Worm (Caenorhabditis elegans) whole organism, L3 larva: ENCODE measurements around the gene srt-17.

ENCODE experiments used
- ZK546.5 ChIP-seq: sonication (generic microtip); optimal IDR thresholded peaks from 2 replicates; lab custom pipeline; 2017; ENCODE audit warnings: missing biosample characterization, missing genetic modification characterization
- aly-2 ChIP-seq: fragments of 150-350 bp; optimal IDR thresholded peaks from 2 replicates; lab custom pipeline; 2014; ENCODE audit warnings: missing biosample characterization, missing genetic modification characterization
- ama-1 ChIP-seq: fragments of 150-350 bp; optimal IDR thresholded peaks from 2 replicates; lab custom pipeline; 2018
- ceh-16 ChIP-seq: sonication (generic microtip); optimal IDR thresholded peaks from 2 replicates; lab custom pipeline; 2017; ENCODE audit warnings: missing biosample characterization, missing genetic modification characterization
- ceh-28 ChIP-seq: fragments of 150-350 bp; optimal IDR thresholded peaks from 2 replicates; lab custom pipeline; 2014; ENCODE audit warnings: missing biosample characterization, missing genetic modification reagents, missing genetic modification characterization
- egl-27 ChIP-seq: sonication (generic microtip); optimal IDR thresholded peaks from 4 replicates; lab custom pipeline; 2017; ENCODE audit warnings: missing biosample characterization, missing genetic modification reagents, missing genetic modification characterization
- egl-5 ChIP-seq: fragments of 150-350 bp; optimal IDR thresholded peaks from 2 replicates; lab custom pipeline; 2017; ENCODE audit warnings: missing biosample characterization, missing genetic modification reagents, missing genetic modification characterization, inconsistent platforms
- elt-1 ChIP-seq: fragments of 150-350 bp; optimal IDR thresholded peaks from 2 replicates; lab custom pipeline; 2014; ENCODE audit warnings: missing biosample characterization, missing genetic modification characterization
- elt-2 ChIP-seq: sonication (generic microtip); optimal IDR thresholded peaks from 2 replicates; lab custom pipeline; 2016; ENCODE audit warnings: missing genetic modification reagents, mild to moderate bottlenecking, missing genetic modification characterization, missing compliant biosample characterization
- elt-3 ChIP-seq, 3 experiments: fragments of 150-350 bp in 1 of 3; sonication (generic microtip) in 2 of 3; optimal IDR thresholded peaks; 2 replicates in 2 of 3; 4 replicates in 1 of 3; lab custom pipeline; 2014 to 2017; ENCODE audit warnings: missing biosample characterization in 3 of 3, missing genetic modification characterization in 3 of 3
- eor-1 ChIP-seq, 2 experiments: fragments of 150-350 bp; optimal IDR thresholded peaks; 2 replicates each; lab custom pipeline; 2014 to 2018; ENCODE audit warnings: missing biosample characterization in 2 of 2, missing genetic modification characterization in 2 of 2
- fkh-2 ChIP-seq: fragments of 150-350 bp; optimal IDR thresholded peaks from 2 replicates; lab custom pipeline; 2014; ENCODE audit warnings: missing biosample characterization, missing genetic modification reagents, missing genetic modification characterization
- hmg-11 ChIP-seq: sonication (generic microtip); optimal IDR thresholded peaks from 2 replicates; lab custom pipeline; 2016; ENCODE audit warnings: missing genetic modification characterization, missing compliant biosample characterization
- jun-1 ChIP-seq: fragments of 150-350 bp; optimal IDR thresholded peaks from 2 replicates; lab custom pipeline; 2014; ENCODE audit warnings: missing biosample characterization, missing genetic modification reagents, missing genetic modification characterization
- lin-39 ChIP-seq: fragments of 150-350 bp; optimal IDR thresholded peaks from 2 replicates; lab custom pipeline; 2018; ENCODE audit warnings: missing biosample characterization, missing genetic modification reagents, missing genetic modification characterization
- lsy-12 ChIP-seq: sonication (generic microtip); optimal IDR thresholded peaks from 2 replicates; lab custom pipeline; 2016; ENCODE audit warnings: mild to moderate bottlenecking, missing genetic modification characterization, missing compliant biosample characterization
- mdl-1 ChIP-seq: fragments of 150-350 bp; optimal IDR thresholded peaks from 2 replicates; lab custom pipeline; 2014; ENCODE audit warnings: missing biosample characterization, missing genetic modification characterization
- mml-1 ChIP-seq: fragments of 150-350 bp; sonication (generic microtip); optimal IDR thresholded peaks from 3 replicates; lab custom pipeline; 2014; ENCODE audit warnings: missing biosample characterization, missing genetic modification characterization
- nfya-1 ChIP-seq: sonication (generic microtip); optimal IDR thresholded peaks from 2 replicates; lab custom pipeline; 2017; ENCODE audit warnings: missing genetic modification characterization, mild to moderate bottlenecking, missing compliant biosample characterization, antibody characterized with exemption, moderate library complexity; ENCODE audit not compliant: insufficient read depth
- nhr-11 ChIP-seq: fragments of 150-350 bp; optimal IDR thresholded peaks from 2 replicates; lab custom pipeline; 2014; ENCODE audit warnings: missing biosample characterization, missing genetic modification characterization
- nhr-12 ChIP-seq: fragments of 150-350 bp; optimal IDR thresholded peaks from 2 replicates; lab custom pipeline; 2014; ENCODE audit warnings: missing biosample characterization, missing genetic modification characterization
- nhr-23 ChIP-seq: fragments of 150-350 bp; optimal IDR thresholded peaks from 2 replicates; lab custom pipeline; 2014; ENCODE audit warnings: missing biosample characterization, missing genetic modification reagents, missing genetic modification characterization
- nhr-25 ChIP-seq: sonication (generic microtip); optimal IDR thresholded peaks from 2 replicates; lab custom pipeline; 2017; ENCODE audit warnings: missing biosample characterization, missing genetic modification characterization
- nhr-28 ChIP-seq: fragments of 150-350 bp; optimal IDR thresholded peaks from 2 replicates; lab custom pipeline; 2014; ENCODE audit warnings: missing biosample characterization, missing genetic modification characterization
- nhr-43 ChIP-seq: sonication (generic microtip); optimal IDR thresholded peaks from 2 replicates; lab custom pipeline; 2016; ENCODE audit warnings: mild to moderate bottlenecking, missing genetic modification characterization, missing compliant biosample characterization; ENCODE audit not compliant: poor library complexity, severe bottlenecking
- nhr-67 ChIP-seq: fragments of 150-350 bp; optimal IDR thresholded peaks from 2 replicates; lab custom pipeline; 2014; ENCODE audit warnings: missing biosample characterization, missing genetic modification characterization
- pha-4 ChIP-seq: fragments of 150-350 bp; optimal IDR thresholded peaks from 2 replicates; lab custom pipeline; 2014; ENCODE audit warnings: missing biosample characterization, missing genetic modification reagents, missing genetic modification characterization
- pqm-1 ChIP-seq: fragments of 150-350 bp; optimal IDR thresholded peaks from 2 replicates; lab custom pipeline; 2017; ENCODE audit warnings: missing biosample characterization, missing genetic modification characterization, inconsistent platforms
- sea-2 ChIP-seq: fragments of 150-350 bp; sonication (generic microtip); optimal IDR thresholded peaks from 4 replicates; lab custom pipeline; 2014; ENCODE audit warnings: missing biosample characterization, missing genetic modification reagents, missing genetic modification characterization
- snpc-4 ChIP-seq: fragments of 150-350 bp; optimal IDR thresholded peaks from 2 replicates; lab custom pipeline; 2014; ENCODE audit warnings: missing biosample characterization, missing genetic modification characterization
- zag-1 ChIP-seq: fragments of 150-350 bp; optimal IDR thresholded peaks from 2 replicates; lab custom pipeline; 2014; ENCODE audit warnings: missing biosample characterization, missing genetic modification characterization
- ztf-4 ChIP-seq: fragments of 150-350 bp; optimal IDR thresholded peaks from 2 replicates; lab custom pipeline; 2014; ENCODE audit warnings: missing biosample characterization, missing genetic modification characterization

The srt-17 gene

ce11 chrV:646888-647287, 22.1 kb upstream of the srt-17 start, which contains the start of gene ugt-42:
ugt-42 (plus strand) TSS chrV:647188.
- TF ChIP-seq eor-1 (tag; optimal IDR thresholded peaks at IDR 0.05; lab: Kevin White, UChicago) (no peak), elt-2 (no peak), nhr-67 (no peak), ama-1 (lab: Kevin White, UChicago) (no peak), egl-5 (tag; lab: Kevin White, UChicago) (no peak), zag-1 (tag; lab: Kevin White, UChicago) (no peak), mml-1 (tag; lab: Kevin White, UChicago) (no peak), nhr-11 (tag; lab: Kevin White, UChicago) (no peak), fkh-2 (tag; lab: Kevin White, UChicago) (no peak), nhr-23 (tag; lab: Kevin White, UChicago) (no peak), pha-4 (no peak), ztf-4 (tag; lab: Kevin White, UChicago) (no peak), elt-1 (tag; lab: Kevin White, UChicago) (no peak), ZK546.5 (tag; lab: Kevin White, UChicago) (no peak), egl-27 (tag; lab: Kevin White, UChicago) (no peak), nhr-25 (no peak)
- TF ChIP-seq, all 47 proteins: peak for 0

- TF ChIP-seq ceh-16 (tag; lab: Kevin White, UChicago): no peak
- no peak for TF ChIP-seq nfya-1
- no peak for TF ChIP-seq hmg-11 (tag; lab: Kevin White, UChicago)
- no peak for TF ChIP-seq elt-3 (tag; optimal IDR thresholded peaks at IDR 0.05; lab: Kevin White, UChicago)
- no peak for TF ChIP-seq nhr-43 (tag; lab: Kevin White, UChicago)
- no peak for TF ChIP-seq snpc-4 (tag; lab: Kevin White, UChicago)
- TF ChIP-seq lin-39 (tag; lab: Kevin White, UChicago): no peak
- no peak for TF ChIP-seq lsy-12 (tag; lab: Kevin White, UChicago)
- no peak for TF ChIP-seq nhr-12 (tag; lab: Kevin White, UChicago)
- TF ChIP-seq ztf-4 (tag; lab: Kevin White, UChicago): no peak
- no peak for TF ChIP-seq mdl-1 (tag; lab: Kevin White, UChicago)
- no peak for TF ChIP-seq nhr-67
- no peak for TF ChIP-seq pqm-1 (tag; lab: Kevin White, UChicago)
- no peak for TF ChIP-seq nhr-28 (tag; lab: Kevin White, UChicago)
Measured at ce11 chrV:646129-646528, 21.3 kb upstream of the srt-17 start, which contains the start of gene F48G7.12. F48G7.12 (minus strand) TSS chrV:646229.

ce11 chrV:642750-643149, 17.9 kb upstream of the srt-17 start, which contains the start of gene nhr-190:
nhr-190 (minus strand) TSS chrV:642924.
- TF ChIP-seq ZK546.5 (tag; lab: Kevin White, UChicago) (no peak), egl-5 (tag; lab: Kevin White, UChicago) (peak; percentile 29), hmg-11 (tag; lab: Kevin White, UChicago) (peak; percentile 41), lin-39 (tag; lab: Kevin White, UChicago) (peak; percentile 17)

- TF ChIP-seq hmg-11 (tag; lab: Kevin White, UChicago): no peak
- TF ChIP-seq nhr-23 (tag; lab: Kevin White, UChicago): no peak
Measured at ce11 chrV:638328-638727, 13.5 kb upstream of the srt-17 start, which contains the start of gene srj-37. srj-37 (plus strand) TSS chrV:638628.

DNA sequence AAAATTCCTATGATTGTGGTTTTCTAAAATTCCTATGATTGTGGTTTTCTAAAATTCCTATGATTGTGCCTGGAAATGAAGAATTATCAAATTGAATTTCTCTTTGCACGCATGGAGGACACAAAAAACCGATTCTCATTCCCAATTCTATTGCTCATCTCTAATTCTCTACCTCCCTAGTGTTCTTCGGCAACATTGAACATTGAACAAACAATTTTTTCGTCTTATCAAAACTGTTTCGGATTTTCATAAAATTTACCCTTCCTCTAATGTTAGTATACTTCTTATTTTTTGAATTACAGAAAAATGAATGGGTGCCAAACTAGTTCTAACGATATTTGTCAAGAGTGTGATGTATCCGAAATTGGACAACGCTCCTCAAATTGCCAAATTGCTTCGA, 11.5 kb upstream of the srt-17 start, which contains the start of gene pals-31:
TSS of gene pals-31 (plus strand) at position 301 of the 400 bp plus-strand sequence.
- no peak for TF ChIP-seq jun-1 (tag; lab: Kevin White, UChicago)
- TF ChIP-seq ZK546.5 (tag; lab: Kevin White, UChicago): no peak
- TF ChIP-seq sea-2 (GFP tag; lab: Kevin White, UChicago): no peak
- TF ChIP-seq nhr-43 (tag; lab: Kevin White, UChicago): no peak
- no peak for TF ChIP-seq ama-1 (lab: Kevin White, UChicago)
- TF ChIP-seq mdl-1 (tag; lab: Kevin White, UChicago): no peak
- no peak for TF ChIP-seq nfya-1
- no peak for TF ChIP-seq eor-1 (tag; optimal IDR thresholded peaks at IDR 0.05; lab: Kevin White, UChicago)
- TF ChIP-seq lin-39 (tag; lab: Kevin White, UChicago): no peak
- TF ChIP-seq lsy-12 (tag; lab: Kevin White, UChicago): no peak
- TF ChIP-seq ceh-28: no peak
- TF ChIP-seq nhr-23 (tag; lab: Kevin White, UChicago): no peak
- TF ChIP-seq aly-2 (tag; lab: Kevin White, UChicago): no peak
- no peak for TF ChIP-seq hmg-11 (tag; lab: Kevin White, UChicago)
- TF ChIP-seq ztf-4 (tag; lab: Kevin White, UChicago): no peak
